Worm (Caenorhabditis elegans) whole organism, L4 larva: ENCODE data around the gene irld-8.

Source experiments
- T20F7.1 ChIP-seq: fragments of 200-800 bp; sonication (Bioruptor generic); optimal IDR thresholded peaks from 2 replicates; lab custom pipeline; 2018; ENCODE audit warnings: mild to moderate bottlenecking, missing genetic modification characterization, missing compliant biosample characterization
- T26A8.4 ChIP-seq: fragments of 200-800 bp; sonication (Bioruptor generic); IDR thresholded peaks from 2 replicates; pipeline ENCODE4 v1.3.6; 2022; ENCODE audit warnings: missing genetic modification characterization, missing compliant biosample characterization
- Y105C5A.15 ChIP-seq: fragments of 200-800 bp; sonication (Bioruptor generic); IDR thresholded peaks from 2 replicates; pipeline ENCODE4 v1.3.6; 2022; ENCODE audit warnings: missing genetic modification characterization, missing compliant biosample characterization
- ZK337.2 ChIP-seq: fragments of 200-800 bp; sonication (Bioruptor generic); IDR thresholded peaks from 2 replicates; pipeline ENCODE4 v1.3.6; 2022; ENCODE audit warnings: missing genetic modification reagents, missing genetic modification characterization, missing compliant biosample characterization
- attf-4 ChIP-seq: sonication (generic microtip); optimal IDR thresholded peaks from 3 replicates; lab custom pipeline; 2017; ENCODE audit warnings: missing biosample characterization, missing genetic modification characterization
- ces-1 ChIP-seq: fragments of 150-350 bp; sonication (generic microtip); optimal IDR thresholded peaks from 4 replicates; lab custom pipeline; 2014; ENCODE audit warnings: missing biosample characterization, missing genetic modification reagents, missing genetic modification characterization
- daf-16 ChIP-seq, 3 experiments: sonication (generic microtip); optimal IDR thresholded peaks; 2 replicates each; lab custom pipeline; 2016 to 2017; ENCODE audit warnings: missing genetic modification characterization in 3 of 3, missing genetic modification reagents in 3 of 3, mild to moderate bottlenecking in 2 of 3, missing compliant biosample characterization in 2 of 3, missing biosample characterization in 1 of 3, moderate library complexity in 1 of 3
- daf-19 ChIP-seq: fragments of 200-800 bp; sonication (Bioruptor generic); conservative IDR thresholded peaks from 2 replicates; pipeline ENCODE4 v1.3.6; 2022; ENCODE audit warnings: missing genetic modification characterization, missing compliant biosample characterization
- dpl-1 ChIP-seq: fragments of 150-350 bp; optimal IDR thresholded peaks from 2 replicates; lab custom pipeline; 2014; ENCODE audit warnings: missing biosample characterization, missing genetic modification reagents, missing genetic modification characterization
- egl-27 ChIP-seq: sonication (generic microtip); optimal IDR thresholded peaks from 3 replicates; lab custom pipeline; 2017; ENCODE audit warnings: missing biosample characterization, missing genetic modification reagents, missing genetic modification characterization
- egl-43 ChIP-seq: fragments of 200-800 bp; sonication (Bioruptor generic); IDR thresholded peaks from 2 replicates; pipeline ENCODE4 v1.3.6; 2022; ENCODE audit warnings: missing genetic modification reagents, missing genetic modification characterization, missing compliant biosample characterization
- hlh-30 ChIP-seq: sonication (generic microtip); optimal IDR thresholded peaks from 2 replicates; lab custom pipeline; 2017; ENCODE audit warnings: antibody characterized with exemption, mild to moderate bottlenecking, missing genetic modification characterization, missing compliant biosample characterization; ENCODE audit not compliant: insufficient read depth
- hmg-1.1 ChIP-seq: fragments of 200-800 bp; sonication (Bioruptor generic); IDR thresholded peaks from 2 replicates; pipeline ENCODE4 v1.3.6; 2022; ENCODE audit warnings: missing genetic modification reagents, missing genetic modification characterization, missing compliant biosample characterization
- lim-7 ChIP-seq: fragments of 200-800 bp; sonication (Bioruptor generic); IDR thresholded peaks from 2 replicates; pipeline ENCODE4 v1.3.6; 2022; ENCODE audit warnings: missing genetic modification characterization, missing compliant biosample characterization
- lin-13 ChIP-seq: fragments of 150-350 bp; optimal IDR thresholded peaks from 2 replicates; lab custom pipeline; 2014; ENCODE audit warnings: missing biosample characterization, missing genetic modification reagents, missing genetic modification characterization
- lin-15B ChIP-seq: fragments of 150-350 bp; sonication (generic microtip); optimal IDR thresholded peaks from 3 replicates; lab custom pipeline; 2014; ENCODE audit warnings: missing biosample characterization, missing genetic modification characterization
- lsy-2 ChIP-seq, 2 experiments: fragments of 150-350 bp in 1 of 2; sonication (generic microtip) in 1 of 2; optimal IDR thresholded peaks; 2 replicates each; lab custom pipeline; 2014 to 2017; ENCODE audit warnings: missing biosample characterization in 2 of 2, missing genetic modification characterization in 2 of 2
- madf-5 ChIP-seq, 2 experiments: fragments of 200-800 bp; sonication (Bioruptor generic); IDR thresholded peaks; 2 replicates each; pipeline ENCODE4 v1.3.6; 2022; ENCODE audit warnings: missing compliant biosample characterization in 2 of 2, missing genetic modification characterization in 2 of 2
- mdl-1 ChIP-seq, 2 experiments: fragments of 150-350 bp in 1 of 2; sonication (generic microtip) in 1 of 2; optimal IDR thresholded peaks; 2 replicates each; lab custom pipeline; 2014 to 2017; ENCODE audit warnings: missing biosample characterization in 2 of 2, missing genetic modification characterization in 2 of 2
- mep-1 ChIP-seq: fragments of 150-350 bp; sonication (generic microtip); optimal IDR thresholded peaks from 3 replicates; lab custom pipeline; 2014; ENCODE audit warnings: missing biosample characterization, missing genetic modification characterization
- mes-2 ChIP-seq: sonication (generic microtip); optimal IDR thresholded peaks from 2 replicates; lab custom pipeline; 2016; ENCODE audit warnings: missing genotype, mild to moderate bottlenecking, missing genetic modification characterization, missing compliant biosample characterization; ENCODE audit not compliant: poor library complexity, severe bottlenecking
- mxl-3 ChIP-seq: fragments of 200-800 bp; sonication (Bioruptor generic); optimal IDR thresholded peaks from 2 replicates; lab custom pipeline; 2018; ENCODE audit warnings: mild to moderate bottlenecking, missing genetic modification characterization, missing compliant biosample characterization
- nhr-10 ChIP-seq: fragments of 150-350 bp; optimal IDR thresholded peaks from 2 replicates; lab custom pipeline; 2014; ENCODE audit warnings: missing biosample characterization, missing genetic modification characterization
- nhr-11 ChIP-seq: fragments of 150-350 bp; optimal IDR thresholded peaks from 2 replicates; lab custom pipeline; 2014; ENCODE audit warnings: missing biosample characterization, missing genetic modification characterization
- nhr-111 ChIP-seq: fragments of 200-800 bp; sonication (Bioruptor generic); optimal IDR thresholded peaks from 2 replicates; lab custom pipeline; 2018; ENCODE audit warnings: mild to moderate bottlenecking, missing genetic modification characterization, missing compliant biosample characterization
- nhr-28 ChIP-seq: fragments of 150-350 bp; optimal IDR thresholded peaks from 2 replicates; lab custom pipeline; 2014; ENCODE audit warnings: missing biosample characterization, missing genetic modification characterization
- nhr-77 ChIP-seq: fragments of 150-350 bp; optimal IDR thresholded peaks from 2 replicates; lab custom pipeline; 2014; ENCODE audit warnings: missing biosample characterization, missing genetic modification characterization
- pha-4 ChIP-seq, 2 experiments: fragments of 150-350 bp in 1 of 2; fragments of 200-800 bp in 1 of 2; sonication (Bioruptor generic) in 1 of 2; IDR thresholded peaks in 1 of 2; optimal IDR thresholded peaks in 1 of 2; 2 replicates each; pipeline versions ENCODE4 v1.3.6 to Lab custom; 2014 to 2022; ENCODE audit warnings: missing genetic modification characterization in 2 of 2, missing genetic modification reagents in 2 of 2, missing biosample characterization in 1 of 2, missing compliant biosample characterization in 1 of 2
- php-3 ChIP-seq: fragments of 200-800 bp; sonication (Bioruptor generic); IDR thresholded peaks from 2 replicates; pipeline ENCODE4 v1.3.6; 2022; ENCODE audit warnings: missing genetic modification reagents, missing genetic modification characterization, missing compliant biosample characterization
- skn-1 ChIP-seq: fragments of 150-350 bp; optimal IDR thresholded peaks from 2 replicates; lab custom pipeline; 2014; ENCODE audit warnings: missing biosample characterization, missing genetic modification characterization
- spr-3 ChIP-seq: fragments of 200-800 bp; sonication (Bioruptor generic); optimal IDR thresholded peaks from 2 replicates; lab custom pipeline; 2018; ENCODE audit warnings: mild to moderate bottlenecking, missing genetic modification characterization, missing compliant biosample characterization
- tag-97 ChIP-seq: fragments of 200-800 bp; sonication (Bioruptor generic); IDR thresholded peaks from 2 replicates; pipeline ENCODE4 v1.3.6; 2022; ENCODE audit warnings: missing genetic modification characterization, missing compliant biosample characterization
- unc-39 ChIP-seq: sonication (generic microtip); optimal IDR thresholded peaks from 2 replicates; lab custom pipeline; 2017; ENCODE audit warnings: missing biosample characterization, missing genetic modification characterization
- unc-62 ChIP-seq, 3 experiments: fragments of 150-350 bp in 1 of 3; sonication (generic microtip); optimal IDR thresholded peaks in 2 of 3; peaks in 1 of 3; 1 replicate in 1 of 3; 2 replicates in 2 of 3; lab custom pipeline; 2014 to 2017; ENCODE audit warnings: missing biosample characterization in 3 of 3, missing genetic modification characterization in 3 of 3, missing genetic modification reagents in 3 of 3, missing genotype in 1 of 3
- vab-7 ChIP-seq: fragments of 200-800 bp; sonication (Bioruptor generic); IDR thresholded peaks from 2 replicates; pipeline ENCODE4 v1.3.6; 2022; ENCODE audit warnings: missing genetic modification reagents, missing genetic modification characterization, missing compliant biosample characterization
- zip-2 ChIP-seq: fragments of 150-350 bp; optimal IDR thresholded peaks from 2 replicates; lab custom pipeline; 2014; ENCODE audit warnings: missing biosample characterization, missing genetic modification characterization

Gene irld-8

ce11 chrIV:8112187-8112586, 3.4 kb upstream of the irld-8 start, which contains the start of gene Y42H9AR.4 (continued):
- no peak for TF ChIP-seq attf-4 (tag; lab: Kevin White, UChicago)
- TF ChIP-seq mxl-3, result peak; percentile 65
- TF ChIP-seq mep-1 (tag; lab: Kevin White, UChicago), result peak; percentile 43
- no peak for TF ChIP-seq lin-13
- TF ChIP-seq php-3 (GFP tag; lab: Robert Waterston, UW), result no peak
- TF ChIP-seq lin-15B (tag; lab: Kevin White, UChicago), result no peak
- TF ChIP-seq spr-3, result no peak
- no peak for TF ChIP-seq mdl-1 (tag; optimal IDR thresholded peaks at IDR 0.05; lab: Kevin White, UChicago)
- TF ChIP-seq pha-4 (GFP tag; IDR thresholded peaks at IDR 0.05; lab: Robert Waterston, UW), result no peak
- no peak for TF ChIP-seq pha-4 (tag; optimal IDR thresholded peaks at IDR 0.05; lab: Kevin White, UChicago)
- TF ChIP-seq unc-62 (GFP tag; optimal IDR thresholded peaks at IDR 0.05 in 1 of 2; lab: Kevin White, UChicago), result peak in 1 of 2 experiments; percentile 66
- TF ChIP-seq unc-62 (tag; optimal IDR thresholded peaks at IDR 0.05; lab: Kevin White, UChicago), result no peak
- no peak for TF ChIP-seq ces-1 (GFP tag; lab: Kevin White, UChicago)
- peak in 1 of 2 experiments; percentile 45 for TF ChIP-seq lsy-2 (tag; optimal IDR thresholded peaks at IDR 0.05; lab: Kevin White, UChicago)
- no peak for TF ChIP-seq egl-43 (GFP tag; lab: Robert Waterston, UW)
- TF ChIP-seq daf-19 (GFP tag; lab: Robert Waterston, UW), result no peak
- no peak for TF ChIP-seq T26A8.4 (GFP tag; lab: Robert Waterston, UW)
- TF ChIP-seq lim-7 (GFP tag; lab: Robert Waterston, UW), result no peak
- TF ChIP-seq nhr-28 (tag; lab: Kevin White, UChicago), result peak; percentile 53
- peak; percentile 3 for TF ChIP-seq nhr-77 (tag; lab: Kevin White, UChicago)
- no peak for TF ChIP-seq tag-97 (GFP tag; lab: Robert Waterston, UW)
- no peak for TF ChIP-seq Y105C5A.15 (GFP tag; lab: Robert Waterston, UW)
- TF ChIP-seq ZK337.2 (GFP tag; lab: Robert Waterston, UW), result no peak
- TF ChIP-seq dpl-1 (GFP tag; lab: Kevin White, UChicago), result no peak

ce11 chrIV:8112646-8113045, 2.9 kb upstream of the irld-8 start:
- TF ChIP-seq daf-16 (GFP tag; optimal IDR thresholded peaks at IDR 0.05; lab: Kevin White, UChicago), result no peak
- peak; percentile 1 for TF ChIP-seq daf-16 (tag; optimal IDR thresholded peaks at IDR 0.05; lab: Kevin White, UChicago)
- peak; percentile 24 for TF ChIP-seq mes-2 (tag; lab: Kevin White, UChicago)
- no peak for TF ChIP-seq mdl-1 (tag; optimal IDR thresholded peaks at IDR 0.05; lab: Kevin White, UChicago)
- TF ChIP-seq dpl-1 (GFP tag; lab: Kevin White, UChicago), result peak; percentile 51

ce11 chrIV:8113161-8113560, 2.4 kb upstream of the irld-8 start, which contains the start of gene Y42H9AR.1:
Gene Y42H9AR.1, plus strand, starts transcription at chrIV:8113393.
- peak; percentile 24 for TF ChIP-seq mes-2 (tag; lab: Kevin White, UChicago)
- peak in 1 of 2 experiments; percentile 57 for TF ChIP-seq mdl-1 (tag; optimal IDR thresholded peaks at IDR 0.05; lab: Kevin White, UChicago)
- peak; percentile 52 for TF ChIP-seq dpl-1 (GFP tag; lab: Kevin White, UChicago)
- peak in 1 of 2 experiments; percentile 37 for TF ChIP-seq lsy-2 (tag; optimal IDR thresholded peaks at IDR 0.05; lab: Kevin White, UChicago)
- 0 out of 2 replicates have a peak, but pooled peaks have one; percentile 3 for TF ChIP-seq hmg-1.1 (GFP tag; lab: Robert Waterston, UW)
- TF ChIP-seq zip-2 (tag; lab: Kevin White, UChicago), result no peak
- no peak for TF ChIP-seq skn-1 (tag; lab: Kevin White, UChicago)
- TF ChIP-seq nhr-11 (tag; lab: Kevin White, UChicago), result no peak
- TF ChIP-seq hlh-30, result peak; percentile 64
- TF ChIP-seq T20F7.1, result peak; percentile 40
- TF ChIP-seq tag-97 (GFP tag; lab: Robert Waterston, UW), result no peak
- TF ChIP-seq unc-39, result no peak
- no peak for TF ChIP-seq egl-27 (tag; lab: Kevin White, UChicago)
- TF ChIP-seq nhr-10 (tag; lab: Kevin White, UChicago), result no peak

ce11 chrIV:8114535-8114934, 1.0 kb upstream of the irld-8 start:
- TF ChIP-seq vab-7 (GFP tag; lab: Robert Waterston, UW), result no peak
- no peak for TF ChIP-seq nhr-111 (GFP tag; lab: Kevin White, UChicago)
- no peak for TF ChIP-seq pha-4 (GFP tag; IDR thresholded peaks at IDR 0.05; lab: Robert Waterston, UW)
- no peak for TF ChIP-seq pha-4 (tag; optimal IDR thresholded peaks at IDR 0.05; lab: Kevin White, UChicago)
- no peak for TF ChIP-seq nhr-10 (tag; lab: Kevin White, UChicago)
- TF ChIP-seq unc-62 (GFP tag; optimal IDR thresholded peaks at IDR 0.05 in 1 of 2; lab: Kevin White, UChicago), result peak in 1 of 2 experiments; percentile 94
- TF ChIP-seq unc-62 (tag; optimal IDR thresholded peaks at IDR 0.05; lab: Kevin White, UChicago), result no peak
- no peak for TF ChIP-seq madf-5 (GFP tag; IDR thresholded peaks at IDR 0.05; lab: Robert Waterston, UW)
- no peak for TF ChIP-seq hlh-30
